Fruit fly (Drosophila melanogaster) whole organism, embryonic: Measurements from ENCODE around the gene CG7565.
A peak's percentile ranks its signal among the peaks of the same experiment; 100 is the strongest.

ENCODE experiments used
- Ada2b ChIP-seq: fragments of 200-800 bp; sonication (Bioruptor generic); IDR thresholded peaks from 2 replicates; pipeline ENCODE4 v1.3.6; 2022; ENCODE audit warnings: missing biosample characterization, missing genetic modification characterization
- B-H2 ChIP-seq: fragments of 200-800 bp; sonication (Bioruptor generic); optimal IDR thresholded peaks from 2 replicates; lab custom pipeline; 2018; ENCODE audit warnings: missing biosample characterization, mild to moderate bottlenecking, missing genetic modification characterization
- BEAF-32 ChIP-seq: fragments of 200-800 bp; sonication (Bioruptor generic); optimal IDR thresholded peaks from 3 replicates; lab custom pipeline; 2017; ENCODE audit warnings: missing biosample characterization, missing genetic modification characterization, mild to moderate bottlenecking, moderate library complexity, missing genetic modification reagents
- CG1024 ChIP-seq: fragments of 200-800 bp; sonication (Bioruptor generic); IDR thresholded peaks from 2 replicates; pipeline ENCODE4 v1.3.6; 2022; ENCODE audit warnings: missing biosample characterization, missing genetic modification characterization
- CG10321 ChIP-seq: fragments of 200-800 bp; sonication (Bioruptor generic); IDR thresholded peaks from 2 replicates; pipeline ENCODE4 v1.3.6; 2022; ENCODE audit warnings: missing biosample characterization, missing genetic modification characterization
- CG10565 ChIP-seq: fragments of 200-800 bp; sonication (Bioruptor generic); optimal IDR thresholded peaks from 3 replicates; lab custom pipeline; 2016; ENCODE audit warnings: missing biosample characterization, mild to moderate bottlenecking, missing genetic modification characterization
- CG11456 ChIP-seq: fragments of 200-800 bp; sonication (Bioruptor generic); IDR thresholded peaks from 3 replicates; pipeline ENCODE4 v1.3.6; 2022; ENCODE audit warnings: missing biosample characterization, missing genetic modification characterization
- CG11695 ChIP-seq: fragments of 200-800 bp; sonication (Bioruptor generic); IDR thresholded peaks from 3 replicates; pipeline ENCODE4 v1.3.6; 2022; ENCODE audit warnings: missing biosample characterization, missing genetic modification characterization
- CG12942 ChIP-seq: fragments of 200-800 bp; sonication (Bioruptor generic); optimal IDR thresholded peaks from 3 replicates; lab custom pipeline; 2016; ENCODE audit warnings: missing biosample characterization, missing genetic modification characterization
- CG13775 ChIP-seq: fragments of 200-800 bp; sonication (Bioruptor generic); optimal IDR thresholded peaks from 3 replicates; lab custom pipeline; 2017; ENCODE audit warnings: missing biosample characterization, mild to moderate bottlenecking, missing genetic modification characterization
- CG15269 ChIP-seq: fragments of 200-800 bp; sonication (Bioruptor generic); optimal IDR thresholded peaks from 2 replicates; lab custom pipeline; 2018; ENCODE audit warnings: missing biosample characterization, mild to moderate bottlenecking, missing genetic modification characterization, moderate library complexity
- CG17361 ChIP-seq: fragments of 200-800 bp; sonication (Bioruptor generic); IDR thresholded peaks from 3 replicates; pipeline ENCODE4 v1.3.6; 2022; ENCODE audit warnings: missing biosample characterization, missing genetic modification characterization
- CG1792 ChIP-seq: fragments of 200-800 bp; sonication (Bioruptor generic); optimal IDR thresholded peaks from 2 replicates; lab custom pipeline; 2016; ENCODE audit warnings: missing biosample characterization, missing genetic modification characterization
- CG18262 ChIP-seq: fragments of 200-800 bp; optimal IDR thresholded peaks from 3 replicates; lab custom pipeline; 2019; ENCODE audit warnings: missing biosample characterization, mild to moderate bottlenecking, missing genetic modification characterization, moderate library complexity
- CG1832 ChIP-seq: fragments of 200-800 bp; sonication (Bioruptor generic); optimal IDR thresholded peaks from 2 replicates; lab custom pipeline; 2017; ENCODE audit warnings: missing biosample characterization, mild to moderate bottlenecking, missing genetic modification characterization, inconsistent platforms
- CG2678 ChIP-seq: fragments of 200-800 bp; sonication (Bioruptor generic); optimal IDR thresholded peaks from 3 replicates; lab custom pipeline; 2019; ENCODE audit warnings: missing biosample characterization, mild to moderate bottlenecking, missing genetic modification characterization, moderate library complexity
- CG2712 ChIP-seq: fragments of 200-800 bp; optimal IDR thresholded peaks from 3 replicates; lab custom pipeline; 2019; ENCODE audit warnings: missing biosample characterization, mild to moderate bottlenecking, missing genetic modification characterization, moderate library complexity
- CG31441 ChIP-seq: fragments of 200-800 bp; sonication (Bioruptor generic); IDR thresholded peaks from 2 replicates; pipeline ENCODE4 v1.3.6; 2022; ENCODE audit warnings: missing biosample characterization, missing genetic modification characterization
- CG43689 ChIP-seq: fragments of 200-800 bp; sonication (Bioruptor generic); IDR thresholded peaks from 2 replicates; pipeline ENCODE4 v1.3.6; 2022; ENCODE audit warnings: missing biosample characterization, missing genetic modification characterization
- CG6854 ChIP-seq: fragments of 200-800 bp; sonication (Bioruptor generic); optimal IDR thresholded peaks from 3 replicates; lab custom pipeline; 2017; ENCODE audit warnings: missing biosample characterization, mild to moderate bottlenecking, missing genetic modification characterization
- CG7357 ChIP-seq: fragments of 200-800 bp; sonication (Bioruptor generic); IDR thresholded peaks from 3 replicates; pipeline ENCODE4 v1.3.6; 2022; ENCODE audit warnings: missing biosample characterization, missing genetic modification characterization
- CG7987 ChIP-seq: fragments of 200-800 bp; sonication (Bioruptor generic); optimal IDR thresholded peaks from 2 replicates; lab custom pipeline; 2018; ENCODE audit warnings: missing biosample characterization, mild to moderate bottlenecking, missing genetic modification characterization, moderate library complexity
- CG8944 ChIP-seq: fragments of 200-800 bp; sonication (Bioruptor generic); optimal IDR thresholded peaks from 3 replicates; lab custom pipeline; 2016; ENCODE audit warnings: missing biosample characterization, missing genetic modification characterization
- CG9215 ChIP-seq: fragments of 200-800 bp; sonication (Bioruptor generic); IDR thresholded peaks from 2 replicates; pipeline ENCODE4 v1.3.6; 2022; ENCODE audit warnings: missing biosample characterization, missing genetic modification characterization
- CG9876 ChIP-seq: fragments of 200-800 bp; sonication (Bioruptor generic); optimal IDR thresholded peaks from 2 replicates; lab custom pipeline; 2016; ENCODE audit warnings: missing biosample characterization, missing genetic modification characterization
- CHES-1-like ChIP-seq: fragments of 200-800 bp; sonication (Bioruptor generic); optimal IDR thresholded peaks from 2 replicates; lab custom pipeline; 2016; ENCODE audit warnings: missing biosample characterization, missing genetic modification characterization
- CkIIα-i1 ChIP-seq: fragments of 200-800 bp; sonication (Bioruptor generic); IDR thresholded peaks from 2 replicates; pipeline ENCODE4 v1.3.6; 2022; ENCODE audit warnings: missing biosample characterization, missing genetic modification characterization
- Doc2 ChIP-seq: fragments of 200-800 bp; sonication (Bioruptor generic); IDR thresholded peaks from 2 replicates; pipeline ENCODE4 v1.3.6; 2022; ENCODE audit warnings: missing biosample characterization, missing genetic modification characterization
- ERR ChIP-seq: fragments of 200-800 bp; sonication (Bioruptor generic); optimal IDR thresholded peaks from 2 replicates; lab custom pipeline; 2016; ENCODE audit warnings: missing biosample characterization, missing genetic modification characterization
- Ets65A ChIP-seq: fragments of 200-800 bp; sonication (Bioruptor generic); peaks from one replicate; lab custom pipeline; 2016; ENCODE audit warnings: missing biosample characterization, missing genetic modification characterization
- Fer2 ChIP-seq: fragments of 200-800 bp; sonication (Bioruptor generic); optimal IDR thresholded peaks from 2 replicates; lab custom pipeline; 2018; ENCODE audit warnings: missing biosample characterization, mild to moderate bottlenecking, missing genetic modification characterization, moderate library complexity
- HmgD ChIP-seq: fragments of 200-800 bp; sonication (Bioruptor generic); optimal IDR thresholded peaks from 3 replicates; lab custom pipeline; 2016; ENCODE audit warnings: missing biosample characterization, missing genetic modification characterization
- Lpt ChIP-seq: fragments of >200 bp; optimal IDR thresholded peaks from 2 replicates; lab custom pipeline; 2018; ENCODE audit warnings: missing biosample characterization, missing genetic modification characterization
- Meics ChIP-seq: fragments of 200-800 bp; sonication (Bioruptor generic); optimal IDR thresholded peaks from 2 replicates; lab custom pipeline; 2017; ENCODE audit warnings: missing biosample characterization, mild to moderate bottlenecking, missing genetic modification characterization
- Nf-YB ChIP-seq: fragments of 200-800 bp; sonication (Bioruptor generic); optimal IDR thresholded peaks from 3 replicates; lab custom pipeline; 2019; ENCODE audit warnings: missing biosample characterization, mild to moderate bottlenecking, missing genetic modification characterization, moderate library complexity
- Sry-β ChIP-seq: fragments of 200-800 bp; sonication (Bioruptor generic); optimal IDR thresholded peaks from 2 replicates; lab custom pipeline; 2018; ENCODE audit warnings: missing biosample characterization, mild to moderate bottlenecking, missing genetic modification characterization, moderate library complexity
- Xrp1 ChIP-seq: fragments of 200-800 bp; sonication (Bioruptor generic); IDR thresholded peaks from 2 replicates; pipeline ENCODE4 v1.3.6; 2022; ENCODE audit warnings: missing biosample characterization, missing genetic modification characterization
- fu2 ChIP-seq: fragments of 200-800 bp; sonication (Bioruptor generic); optimal IDR thresholded peaks from 2 replicates; lab custom pipeline; 2016; ENCODE audit warnings: missing biosample characterization, missing genetic modification characterization
- gsb ChIP-seq: fragments of 200-800 bp; sonication (Bioruptor generic); IDR thresholded peaks from 2 replicates; pipeline ENCODE4 v1.3.6; 2022; ENCODE audit warnings: missing biosample characterization, missing genetic modification characterization
- hth ChIP-seq: fragments of >200 bp; optimal IDR thresholded peaks from 2 replicates; lab custom pipeline; 2017; ENCODE audit warnings: inconsistent platforms
- jing ChIP-seq: fragments of 200-800 bp; sonication (Bioruptor generic); optimal IDR thresholded peaks from 2 replicates; lab custom pipeline; 2018; ENCODE audit warnings: missing biosample characterization, mild to moderate bottlenecking, missing genetic modification characterization
- lab ChIP-seq: fragments of 200-800 bp; sonication (Bioruptor generic); optimal IDR thresholded peaks from 3 replicates; lab custom pipeline; 2017; ENCODE audit warnings: missing biosample characterization, missing genetic modification characterization, mild to moderate bottlenecking, moderate library complexity, missing genetic modification reagents
- odd ChIP-seq: fragments of 200-800 bp; sonication (Bioruptor generic); optimal IDR thresholded peaks from 2 replicates; lab custom pipeline; 2017; ENCODE audit warnings: missing biosample characterization, mild to moderate bottlenecking, missing genetic modification characterization
- phol ChIP-seq: fragments of 200-800 bp; sonication (Bioruptor generic); optimal IDR thresholded peaks from 3 replicates; lab custom pipeline; 2018; ENCODE audit warnings: missing biosample characterization, mild to moderate bottlenecking, missing genetic modification characterization, moderate library complexity
- pita ChIP-seq: fragments of 200-800 bp; sonication (Bioruptor generic); optimal IDR thresholded peaks from 2 replicates; lab custom pipeline; 2017; ENCODE audit warnings: missing biosample characterization, mild to moderate bottlenecking, missing genetic modification characterization
- pnt ChIP-seq: fragments of 200-800 bp; sonication (Bioruptor generic); optimal IDR thresholded peaks from 3 replicates; lab custom pipeline; 2016; ENCODE audit warnings: missing biosample characterization, missing genetic modification characterization
- ro ChIP-seq: fragments of 200-800 bp; sonication (Bioruptor generic); IDR thresholded peaks from 2 replicates; pipeline ENCODE4 v1.3.6; 2022; ENCODE audit warnings: missing biosample characterization, missing genetic modification characterization
- sc ChIP-seq, 3 experiments: fragments of >200 bp in 2 of 3; fragments of 200-800 bp in 1 of 3; sonication (Bioruptor generic) in 1 of 3; optimal IDR thresholded peaks; 2 replicates in 2 of 3; 3 replicates in 1 of 3; lab custom pipeline; 2017; ENCODE audit warnings: mild to moderate bottlenecking in 1 of 3, missing biosample characterization in 1 of 3, missing genetic modification characterization in 1 of 3, missing genetic modification reagents in 1 of 3
- slou ChIP-seq: fragments of 200-800 bp; sonication (Bioruptor generic); optimal IDR thresholded peaks from 3 replicates; lab custom pipeline; 2016; ENCODE audit warnings: missing biosample characterization, missing genetic modification characterization
- slp2 ChIP-seq: fragments of 200-800 bp; sonication (Bioruptor generic); optimal IDR thresholded peaks from 2 replicates; lab custom pipeline; 2016; ENCODE audit warnings: missing biosample characterization, missing genetic modification characterization
- sr ChIP-seq: fragments of 200-800 bp; sonication (Bioruptor generic); IDR thresholded peaks from 3 replicates; pipeline ENCODE4 v1.3.6; 2022; ENCODE audit warnings: missing biosample characterization, missing genetic modification characterization

Gene CG7565

DNA sequence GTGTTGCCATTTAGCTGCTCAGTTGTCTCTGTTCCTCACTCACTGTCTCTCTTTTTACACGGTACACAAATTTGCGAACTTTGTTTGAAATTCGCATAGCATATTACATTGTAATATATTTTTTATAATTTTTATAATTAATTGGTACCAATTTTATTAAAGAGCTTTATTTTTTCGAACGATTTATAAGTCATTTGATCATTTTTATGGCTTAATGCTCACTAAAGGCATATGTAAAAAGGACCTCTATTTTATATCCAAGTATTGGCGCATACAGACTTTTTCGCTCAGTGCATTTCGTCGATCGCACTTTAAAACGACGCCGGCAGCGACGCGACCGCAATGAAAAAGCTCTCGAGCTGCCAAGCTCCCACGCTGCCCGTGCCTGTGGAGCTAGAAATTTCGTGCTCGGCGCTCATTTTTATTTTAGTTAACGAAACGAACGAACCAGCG lies 4.5 kb upstream of the CG7565 start (continued):
- TF ChIP-seq Sry-β (GFP tag; lab: Kevin White, UChicago) (no peak), CG2678 (tag; lab: Kevin White, UChicago) (peak; percentile 96), CHES-1-like (GFP tag; lab: Kevin White, UChicago) (peak; percentile 75), jing (GFP tag; lab: Kevin White, UChicago) (peak; percentile 69), CG6854 (GFP tag; lab: Kevin White, UChicago) (peak; percentile 91), CG2712 (tag; lab: Kevin White, UChicago) (peak; percentile 91), B-H2 (peak; percentile 97), sc (optimal IDR thresholded peaks at IDR 0.05; lab: Kevin White, UChicago) (no peak), sc (GFP tag; optimal IDR thresholded peaks at IDR 0.05; lab: Kevin White, UChicago) (peak; percentile 64), CG11695 (GFP tag; lab: Robert Waterston, UW) (peak; percentile 96), CG11456 (GFP tag; lab: Robert Waterston, UW) (peak; percentile 95), Xrp1 (GFP tag; lab: Robert Waterston, UW) (peak; percentile 87), odd (peak; percentile 96), pnt (GFP tag; lab: Kevin White, UChicago) (peak; percentile 70), CG8944 (GFP tag; lab: Kevin White, UChicago) (peak; percentile 71), Fer2 (peak; percentile 90), HmgD (GFP tag; lab: Kevin White, UChicago) (peak; percentile 29), CG10565 (peak; percentile 10), gsb (GFP tag; lab: Robert Waterston, UW) (peak; percentile 96), CkIIα-i1 (GFP tag; lab: Robert Waterston, UW) (0 out of 2 replicates have a peak, but pooled peaks have one; percentile 29), slp2 (GFP tag; lab: Kevin White, UChicago) (peak; percentile 63), sr (GFP tag; lab: Robert Waterston, UW) (peak; percentile 59; the same call in 1 of the 3 replicates), lab (peak; percentile 96), CG10321 (GFP tag; lab: Robert Waterston, UW) (peak; percentile 71; the same call in 1 of the 2 replicates), CG7987 (GFP tag; lab: Kevin White, UChicago) (peak; percentile 81), slou (GFP tag; lab: Kevin White, UChicago) (peak; percentile 89), Meics (GFP tag; lab: Kevin White, UChicago) (peak; percentile 98), CG9876 (GFP tag; lab: Kevin White, UChicago) (peak; percentile 82), CG1024 (peak; percentile 59), Doc2 (GFP tag; lab: Robert Waterston, UW) (peak; percentile 83), Lpt (no peak), Ada2b (peak; percentile 94), CG17361 (GFP tag; lab: Robert Waterston, UW) (peak; percentile 96), Ets65A (GFP tag; lab: Kevin White, UChicago) (peak; percentile 96), CG1832 (GFP tag; lab: Kevin White, UChicago) (no peak), ro (peak; percentile 77), phol (peak; percentile 85), pita (no peak), ERR (GFP tag; lab: Kevin White, UChicago) (peak; percentile 75), CG1792 (GFP tag; lab: Kevin White, UChicago) (peak; percentile 74), fu2 (GFP tag; lab: Kevin White, UChicago) (peak; percentile 73), Nf-YB (GFP tag; lab: Kevin White, UChicago) (peak; percentile 84), CG15269 (tag; lab: Kevin White, UChicago) (peak; percentile 98), CG12942 (peak; percentile 90), hth (lab: Kevin White, UChicago) (no peak), CG18262 (tag; lab: Kevin White, UChicago) (peak; percentile 85), CG31441 (GFP tag; lab: Robert Waterston, UW) (peak; percentile 92), BEAF-32 (peak; percentile 17), CG43689 (GFP tag; lab: Robert Waterston, UW) (peak; percentile 87), CG13775 (GFP tag; lab: Kevin White, UChicago) (peak; percentile 96), CG9215 (peak; percentile 96), CG7357 (GFP tag; lab: Robert Waterston, UW) (peak; percentile 90)
